Fruit fly (Drosophila melanogaster): ENCODE measurements around the gene Btk.
A peak's percentile ranks its signal among the peaks of the same experiment; 100 is the strongest.

Btk gene

DNA sequence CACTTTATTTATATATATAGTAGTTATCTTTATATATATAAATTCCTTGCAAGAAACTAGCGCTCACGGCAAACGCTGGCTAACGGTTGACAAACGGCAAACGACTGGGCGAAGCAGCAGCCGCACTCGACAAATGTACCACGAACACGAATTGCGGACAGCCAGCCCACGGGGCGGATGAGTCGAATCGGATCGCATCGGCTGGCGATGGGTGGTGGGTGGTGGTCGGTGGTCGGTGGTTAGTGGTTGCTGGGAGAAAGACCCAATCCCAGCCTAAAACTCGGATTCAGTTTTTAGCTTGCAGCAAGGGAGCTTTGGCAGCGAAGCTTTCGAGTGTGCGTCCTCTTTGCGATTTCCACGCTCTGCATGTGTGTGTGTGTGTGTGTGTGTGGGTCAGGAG is 24.3 kb upstream of the Btk start, which contains the start of gene CG7781 (continued):
- 0 out of 2 replicates have a peak, but pooled peaks have one; percentile 29 for TF ChIP-seq CG14441 (GFP tag; IDR thresholded peaks at IDR 0.05)
- TF ChIP-seq ci (GFP tag; IDR thresholded peaks at IDR 0.05): 0 out of 3 replicates have a peak, but pooled peaks have one; percentile 52
- TF ChIP-seq z (GFP tag; IDR thresholded peaks at IDR 0.05): peak; percentile 76

DNA sequence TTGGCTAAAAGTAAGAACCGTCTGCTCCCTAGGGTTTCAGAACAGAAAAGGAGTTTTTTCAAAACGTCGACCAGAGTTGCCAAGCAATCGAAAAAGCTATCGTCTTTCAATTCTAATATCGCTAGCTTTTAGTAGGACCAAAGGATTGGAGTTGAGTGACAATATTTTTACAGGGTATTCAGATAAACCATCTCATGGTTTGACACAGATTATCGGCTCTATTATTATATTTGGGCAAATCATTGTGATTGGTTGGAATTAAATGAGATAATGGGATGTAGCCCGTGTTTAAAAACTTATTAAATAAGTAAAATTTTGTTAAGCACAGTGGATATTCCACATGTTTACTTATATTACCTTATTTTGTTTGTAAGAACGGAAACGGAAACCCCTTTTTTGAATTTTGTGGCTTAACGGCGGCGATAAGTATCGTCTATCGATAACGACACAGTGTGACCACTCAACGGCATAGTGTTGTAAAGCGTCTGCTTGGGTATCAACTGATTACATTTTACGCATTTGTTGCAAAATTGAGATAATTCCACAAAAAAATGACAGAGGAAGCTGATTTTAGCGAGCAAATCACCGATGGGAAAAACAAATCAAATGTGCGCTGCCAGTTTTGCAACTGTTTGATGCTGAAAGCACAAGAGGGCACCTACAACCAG is 19.1 kb upstream of the Btk start, which contains the start of the genes mtsh and strat:
Gene mtsh, minus strand, starts transcription at position 51 of the 668 bp plus-strand sequence.
Gene strat, plus strand, starts transcription at position 471 of the 668 bp plus-strand sequence.
- TF ChIP-seq pum (GFP tag; optimal IDR thresholded peaks at IDR 0.05) (no peak), tin (GFP tag; optimal IDR thresholded peaks at IDR 0.05) (peak; percentile 35), CG3281 (GFP tag; optimal IDR thresholded peaks at IDR 0.05) (peak; percentile 76), az2 (GFP tag; optimal IDR thresholded peaks at IDR 0.05) (peak; percentile 19), her (GFP tag; optimal IDR thresholded peaks at IDR 0.05) (peak; percentile 61), HLHmδ (GFP tag; optimal IDR thresholded peaks at IDR 0.05) (peak; percentile 48), CG17802 (tag; optimal IDR thresholded peaks at IDR 0.05) (peak; percentile 48), CG6813 (GFP tag; optimal IDR thresholded peaks at IDR 0.05) (peak; percentile 63), CG16813 (GFP tag; IDR thresholded peaks at IDR 0.05; ENCODE audit: partially characterized antibody) (peak; percentile 51; the same call in 2 of the 3 replicates), HLH4C (GFP tag; IDR thresholded peaks at IDR 0.05; ENCODE audit: partially characterized antibody) (peak; percentile 74), ash1 (GFP tag; optimal IDR thresholded peaks at IDR 0.05) (peak; percentile 8), sima (GFP tag; optimal IDR thresholded peaks at IDR 0.05) (peak; percentile 56), CG7745 (tag; optimal IDR thresholded peaks at IDR 0.05) (no peak), Fer2 (tag; optimal IDR thresholded peaks at IDR 0.05) (peak; percentile 31), sim (GFP tag; IDR thresholded peaks at IDR 0.05) (peak; percentile 46; the same call in 1 of the 2 replicates), cas (GFP tag; IDR thresholded peaks at IDR 0.05) (no peak), zfh1 (GFP tag; IDR thresholded peaks at IDR 0.05) (peak; percentile 74), Dbx (GFP tag; IDR thresholded peaks at IDR 0.05) (no peak), Bteb2 (GFP tag; optimal IDR thresholded peaks at IDR 0.05) (no peak), CG11695 (GFP tag; IDR thresholded peaks at IDR 0.05) (no peak), HLH54F (GFP tag; optimal IDR thresholded peaks at IDR 0.05) (peak; percentile 43), CG10431 (GFP tag; optimal IDR thresholded peaks at IDR 0.05) (no peak), CG16863 (GFP tag; optimal IDR thresholded peaks at IDR 0.05) (peak; percentile 13), vnd (GFP tag; IDR thresholded peaks at IDR 0.05; ENCODE audit: partially characterized antibody) (peak; percentile 50; the same call in 2 of the 3 replicates), pan (optimal IDR thresholded peaks at IDR 0.05) (no peak), pan (GFP tag; optimal IDR thresholded peaks at IDR 0.05 in 1 of 2, IDR thresholded peaks at IDR 0.05 in 1 of 2) (peak in 1 of 2 experiments; percentile 58), PHDP (tag; optimal IDR thresholded peaks at IDR 0.05) (peak; percentile 49), CG8359 (GFP tag; optimal IDR thresholded peaks at IDR 0.05; ENCODE audit: borderline replicate concordance) (peak; percentile 22), CG10147 (GFP tag; optimal IDR thresholded peaks at IDR 0.05) (no peak), ken (GFP tag; IDR thresholded peaks at IDR 0.05) (peak; percentile 58; the same call in 1 of the 3 replicates), MTF-1 (GFP tag; optimal IDR thresholded peaks at IDR 0.05; ENCODE audit: borderline replicate concordance) (peak; percentile 85), CG12299 (tag; optimal IDR thresholded peaks at IDR 0.05) (peak; percentile 34), Atf-2 (GFP tag; optimal IDR thresholded peaks at IDR 0.05) (peak; percentile 52), sob (GFP tag; IDR thresholded peaks at IDR 0.05) (peak; percentile 76), CG6175 (GFP tag; IDR thresholded peaks at IDR 0.05) (no peak), CG12155 (GFP tag; optimal IDR thresholded peaks at IDR 0.05) (peak; percentile 42), CG7271 (tag; optimal IDR thresholded peaks at IDR 0.05) (peak; percentile 86), CG4820 (GFP tag; optimal IDR thresholded peaks at IDR 0.05) (peak; percentile 45), bsh (GFP tag; optimal IDR thresholded peaks at IDR 0.05) (peak in 1 of 2 experiments; percentile 39), CG10321 (GFP tag; IDR thresholded peaks at IDR 0.05) (no peak), pros (GFP tag; optimal IDR thresholded peaks at IDR 0.05) (no peak), CG8478 (optimal IDR thresholded peaks at IDR 0.05) (no peak), CG4617 (GFP tag; optimal IDR thresholded peaks at IDR 0.05; ENCODE audit: borderline replicate concordance) (peak; percentile 96), CG7372 (GFP tag; IDR thresholded peaks at IDR 0.05) (0 out of 2 replicates have a peak, but pooled peaks have one; percentile 8)

Measured in whole organism, embryonic.